Worm (Caenorhabditis elegans) whole organism, young adult: ENCODE data around the gene H08M01.1.

Experiments used
- C17E4.6 ChIP-seq: fragments of 200-800 bp; sonication (Bioruptor generic); IDR thresholded peaks from 2 replicates; pipeline ENCODE4 v1.3.6; 2022; ENCODE audit warnings: missing genetic modification reagents, missing genetic modification characterization, missing compliant biosample characterization
- F37B4.10 ChIP-seq: fragments of 200-800 bp; sonication (Bioruptor generic); IDR thresholded peaks from 2 replicates; pipeline ENCODE4 v1.3.6; 2022; ENCODE audit warnings: missing genetic modification characterization, missing compliant biosample characterization
- ama-1 ChIP-seq, 3 experiments: fragments of 150-350 bp in 1 of 3; sonication (generic microtip) in 2 of 3; optimal IDR thresholded peaks; 2 replicates each; lab custom pipeline; 2014 to 2018; ENCODE audit warnings: missing biosample characterization in 2 of 3, missing genetic modification characterization in 2 of 3, missing genetic modification reagents in 2 of 3
- ekl-4 ChIP-seq: fragments of 200-800 bp; sonication (Bioruptor generic); IDR thresholded peaks from 2 replicates; pipeline ENCODE4 v1.3.6; 2022; ENCODE audit warnings: missing genetic modification reagents, missing genetic modification characterization, missing compliant biosample characterization
- lsy-27 ChIP-seq: sonication (generic microtip); optimal IDR thresholded peaks from 2 replicates; lab custom pipeline; 2017; ENCODE audit warnings: missing genetic modification characterization, mild to moderate bottlenecking, missing compliant biosample characterization, antibody characterized with exemption, missing genotype, borderline replicate concordance; ENCODE audit not compliant: insufficient read depth
- nfyb-1 ChIP-seq: fragments of 200-800 bp; sonication (Bioruptor generic); IDR thresholded peaks from 2 replicates; pipeline ENCODE4 v1.3.6; 2022; ENCODE audit warnings: missing genetic modification reagents, missing genetic modification characterization, missing compliant biosample characterization
- rcor-1 ChIP-seq: fragments of 200-800 bp; sonication (Bioruptor generic); IDR thresholded peaks from 2 replicates; pipeline ENCODE4 v1.3.6; 2022; ENCODE audit warnings: missing genetic modification reagents, missing genetic modification characterization, missing compliant biosample characterization
- snpc-4 ChIP-seq, 5 experiments: fragments of 150-350 bp in 1 of 5; sonication (generic microtip) in 4 of 5; optimal IDR thresholded peaks; 2 replicates each; lab custom pipeline; 2014 to 2018; ENCODE audit warnings: missing genetic modification characterization in 5 of 5, missing biosample characterization in 3 of 5, antibody characterized with exemption in 2 of 5, mild to moderate bottlenecking in 2 of 5, missing compliant biosample characterization in 2 of 5, missing genotype in 2 of 5, moderate library complexity in 2 of 5, missing genetic modification reagents in 1 of 5

The H08M01.1 gene

DNA sequence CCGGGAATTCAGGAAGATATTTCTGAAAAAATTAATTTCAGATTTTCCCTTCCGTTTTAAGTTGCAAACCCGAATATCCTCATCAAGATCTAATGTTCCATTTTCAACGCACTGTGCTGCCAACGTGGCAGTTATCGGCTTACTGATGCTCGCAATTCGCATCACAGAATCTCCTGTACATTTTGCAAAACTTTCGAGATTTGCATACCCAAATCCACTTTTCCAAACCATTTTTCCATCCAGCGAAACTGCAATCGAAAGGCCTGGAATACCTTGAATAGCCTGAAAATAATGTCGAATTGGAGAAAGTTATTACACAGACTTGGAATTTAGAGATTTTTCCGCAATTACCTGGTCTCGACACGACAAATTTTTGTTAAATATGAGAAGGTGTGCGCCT lies 51.4 kb downstream of the H08M01.1 start:
- TF ChIP-seq C17E4.6 = no peak
- peak; percentile 22; the same call in 1 of the 2 replicates for TF ChIP-seq ekl-4 (GFP tag; lab: Robert Waterston, UW)
- no peak for TF ChIP-seq lsy-27 (tag; lab: Kevin White, UChicago)
- no peak for TF ChIP-seq ama-1 (optimal IDR thresholded peaks at IDR 0.05; lab: Kevin White, UChicago)
- TF ChIP-seq ama-1 (GFP tag; optimal IDR thresholded peaks at IDR 0.05; lab: Kevin White, UChicago) = no peak
- TF ChIP-seq nfyb-1 (GFP tag; lab: Robert Waterston, UW) = no peak
- no peak for TF ChIP-seq F37B4.10 (GFP tag; lab: Robert Waterston, UW)
- no peak for TF ChIP-seq snpc-4 (GFP tag; optimal IDR thresholded peaks at IDR 0.05; lab: Kevin White, UChicago)
- TF ChIP-seq snpc-4 (tag; optimal IDR thresholded peaks at IDR 0.05; lab: Kevin White, UChicago) = peak in 1 of 4 experiments; percentile 10
- 0 out of 2 replicates have a peak, but pooled peaks have one; percentile 17 for TF ChIP-seq rcor-1 (GFP tag; lab: Robert Waterston, UW)
